Worm (Caenorhabditis elegans): Measurements from ENCODE around the gene Y66D12A.3.

Gene Y66D12A.3

DNA sequence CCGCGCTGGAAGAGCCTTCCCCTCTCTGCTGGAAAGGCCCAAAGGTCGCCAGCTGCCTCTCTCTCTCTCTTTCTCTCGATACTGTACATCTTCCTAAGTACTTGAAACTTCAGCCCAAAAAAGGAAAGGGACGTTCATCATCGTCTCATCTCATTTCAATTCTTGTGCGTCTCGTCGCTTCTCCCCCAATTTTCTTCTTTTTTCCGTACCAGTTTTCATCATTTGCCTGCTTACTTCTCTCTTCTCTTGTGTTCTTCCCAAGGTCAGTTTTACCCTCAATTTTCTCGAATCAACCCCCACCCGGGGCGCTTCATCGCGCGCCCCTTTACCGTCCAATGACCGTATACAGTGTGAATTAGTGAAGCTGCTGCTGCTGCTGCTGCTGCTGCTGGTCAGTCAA, 29.3 kb upstream of the Y66D12A.3 start:
- TF ChIP-seq unc-62 (GFP tag; optimal IDR thresholded peaks at IDR 0.05) = no peak
- peak; percentile 57 for TF ChIP-seq nhr-25 (tag; optimal IDR thresholded peaks at IDR 0.05)

DNA sequence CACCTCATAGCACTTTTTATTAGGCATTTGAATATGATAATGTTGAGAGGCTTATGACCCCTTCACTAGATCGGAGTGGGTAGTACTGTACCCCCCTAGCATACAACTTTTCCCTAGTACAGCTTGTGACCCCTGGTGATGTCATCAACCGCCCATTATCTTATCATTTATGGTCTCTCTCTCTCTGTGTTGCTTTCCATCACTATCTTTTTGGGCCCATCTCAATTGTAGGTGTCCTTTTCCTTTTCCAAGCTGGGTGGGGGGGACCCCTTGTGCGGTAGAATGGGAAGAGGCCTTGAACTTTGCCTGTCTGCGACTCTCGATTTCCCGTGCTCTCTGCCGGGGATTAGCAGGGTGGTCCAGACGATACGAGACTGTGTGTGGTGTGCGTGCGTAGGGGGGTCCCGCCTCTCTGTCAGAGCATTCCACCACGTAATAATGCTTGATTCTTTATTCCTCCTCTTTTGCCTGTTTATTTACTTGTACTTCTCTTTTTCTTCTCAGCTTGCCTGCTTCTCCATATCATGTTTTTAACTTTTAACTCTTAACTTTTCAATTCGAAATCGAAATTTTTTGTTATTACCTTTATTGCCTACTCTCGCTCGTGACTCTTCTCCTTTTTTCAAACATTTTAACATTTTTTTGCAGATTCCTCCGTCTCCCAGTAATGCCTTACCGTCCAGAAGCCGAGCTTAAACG, 28.4 kb upstream of the Y66D12A.3 start, which contains the start of gene ztf-29:
TSS of gene ztf-29 (plus strand) at position 649 of the 699 bp plus-strand sequence.
- TF ChIP-seq nhr-12 (tag; optimal IDR thresholded peaks at IDR 0.05) (no peak), ceh-16 (tag; optimal IDR thresholded peaks at IDR 0.05) (no peak), fos-1 (tag; optimal IDR thresholded peaks at IDR 0.05) (no peak), tbx-2 (tag; optimal IDR thresholded peaks at IDR 0.05) (no peak), skn-1 (tag; optimal IDR thresholded peaks at IDR 0.05) (no peak), ceh-28 (tag; optimal IDR thresholded peaks at IDR 0.05) (no peak), zag-1 (tag; optimal IDR thresholded peaks at IDR 0.05) (no peak), nhr-76 (tag; optimal IDR thresholded peaks at IDR 0.05) (no peak), jun-1 (tag; optimal IDR thresholded peaks at IDR 0.05) (no peak), ama-1 (optimal IDR thresholded peaks at IDR 0.05) (no peak), nhr-43 (tag; optimal IDR thresholded peaks at IDR 0.05; ENCODE audit: poor library complexity, severe bottlenecking) (no peak), unc-62 (GFP tag; optimal IDR thresholded peaks at IDR 0.05) (no peak), daf-12 (tag; optimal IDR thresholded peaks at IDR 0.05) (no peak), nhr-25 (tag; optimal IDR thresholded peaks at IDR 0.05) (no peak), ztf-4 (tag; optimal IDR thresholded peaks at IDR 0.05) (no peak), ZK546.5 (tag; optimal IDR thresholded peaks at IDR 0.05) (no peak), egl-5 (tag; optimal IDR thresholded peaks at IDR 0.05) (no peak), fkh-10 (GFP tag; optimal IDR thresholded peaks at IDR 0.05) (no peak)

DNA sequence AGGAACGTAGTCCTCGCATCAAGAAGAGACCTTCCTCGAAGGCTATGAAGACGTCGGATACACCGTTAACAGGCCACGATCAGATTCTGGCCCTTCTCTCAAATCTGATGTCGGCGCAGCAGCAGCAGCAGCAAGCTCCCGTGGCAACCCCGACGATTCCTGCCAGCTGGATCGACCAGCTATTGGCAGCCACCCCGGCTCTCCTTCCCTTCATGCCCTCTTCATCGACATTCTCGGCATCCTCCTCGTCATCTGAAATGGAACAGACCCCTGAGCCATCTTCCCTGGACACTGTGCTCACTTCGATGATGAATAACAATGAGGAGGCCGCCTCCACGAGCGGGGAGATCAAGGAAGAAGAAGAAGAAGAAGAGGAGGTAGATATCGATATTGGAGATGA, 27.4 kb upstream of the Y66D12A.3 start:
- TF ChIP-seq lin-39 (tag; optimal IDR thresholded peaks at IDR 0.05) = no peak
- TF ChIP-seq nhr-67 (tag; optimal IDR thresholded peaks at IDR 0.05) = no peak
- no peak for TF ChIP-seq nhr-12 (tag; optimal IDR thresholded peaks at IDR 0.05)
- no peak for TF ChIP-seq nhr-23 (tag; optimal IDR thresholded peaks at IDR 0.05)
- no peak for TF ChIP-seq unc-62 (GFP tag; optimal IDR thresholded peaks at IDR 0.05)
- no peak for TF ChIP-seq tbx-2 (tag; optimal IDR thresholded peaks at IDR 0.05)
- no peak for TF ChIP-seq sea-2 (GFP tag; optimal IDR thresholded peaks at IDR 0.05)
- TF ChIP-seq nhr-28 (tag; optimal IDR thresholded peaks at IDR 0.05) = no peak
- no peak for TF ChIP-seq eor-1 (tag; optimal IDR thresholded peaks at IDR 0.05)
- no peak for TF ChIP-seq skn-1 (tag; optimal IDR thresholded peaks at IDR 0.05)
- TF ChIP-seq ztf-11 (tag; optimal IDR thresholded peaks at IDR 0.05) = no peak
- TF ChIP-seq aly-2 (tag; optimal IDR thresholded peaks at IDR 0.05) = no peak
- no peak for TF ChIP-seq fkh-10 (GFP tag; optimal IDR thresholded peaks at IDR 0.05)
- TF ChIP-seq elt-2 (tag; optimal IDR thresholded peaks at IDR 0.05) = no peak
- TF ChIP-seq fos-1 (tag; optimal IDR thresholded peaks at IDR 0.05) = no peak
- no peak for TF ChIP-seq mml-1 (tag; optimal IDR thresholded peaks at IDR 0.05)
- no peak for TF ChIP-seq jun-1 (tag; optimal IDR thresholded peaks at IDR 0.05)
- no peak for TF ChIP-seq nhr-77 (tag; optimal IDR thresholded peaks at IDR 0.05)

DNA sequence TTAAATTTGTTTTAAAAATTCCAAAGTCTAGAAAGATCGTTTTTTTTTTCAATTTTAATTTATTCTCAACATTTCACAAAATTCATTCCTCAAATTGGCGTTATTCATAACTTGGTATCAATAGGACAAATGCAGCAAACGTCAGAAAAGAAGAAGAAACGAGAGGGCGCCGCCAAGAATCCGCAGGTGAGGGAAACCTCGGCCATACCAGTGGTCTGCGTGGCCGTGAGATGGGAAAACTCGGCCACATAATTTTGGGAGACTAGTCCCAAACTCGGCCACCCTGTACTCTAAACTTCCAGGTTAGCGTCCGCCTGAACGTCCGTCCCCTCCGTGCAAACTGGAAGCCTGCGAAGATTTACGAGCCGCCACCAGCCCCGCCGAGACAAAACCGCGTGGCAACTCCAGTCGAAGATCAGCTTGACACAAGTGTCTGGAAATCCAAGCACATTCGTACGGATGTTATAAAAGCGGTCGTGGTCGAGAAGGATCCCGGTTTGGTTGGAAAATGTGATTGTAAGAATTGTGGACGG, 25.5 kb upstream of the Y66D12A.3 start, which contains the start of gene Y66D12A.11:
TSS of gene Y66D12A.11 (plus strand) at position 51 of the 533 bp plus-strand sequence.
- TF ChIP-seq zag-1 (tag; optimal IDR thresholded peaks at IDR 0.05) (no peak), ceh-16 (tag; optimal IDR thresholded peaks at IDR 0.05) (no peak), ztf-11 (tag; optimal IDR thresholded peaks at IDR 0.05) (no peak), egl-27 (tag; optimal IDR thresholded peaks at IDR 0.05) (no peak), elt-1 (tag; optimal IDR thresholded peaks at IDR 0.05) (no peak), hmg-11 (tag; optimal IDR thresholded peaks at IDR 0.05) (no peak)

DNA sequence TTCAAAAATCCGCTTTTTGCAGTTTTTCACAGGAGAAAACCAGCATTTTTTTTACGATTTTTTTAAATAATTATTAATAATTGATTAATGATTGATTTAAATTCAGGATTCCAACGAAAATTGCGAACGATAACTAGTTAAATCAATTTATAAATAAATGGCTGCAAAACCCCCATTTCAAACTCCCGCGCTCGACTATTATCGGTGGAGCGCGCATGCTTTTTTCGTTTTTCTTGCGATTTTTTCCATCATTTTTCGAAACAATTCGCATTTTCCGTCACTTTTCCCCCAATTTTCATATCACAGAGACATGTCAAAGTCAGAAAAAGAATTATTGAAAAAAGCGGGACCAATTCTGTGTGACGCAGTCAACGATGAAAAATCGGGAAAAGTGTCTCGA, 23.4 kb upstream of the Y66D12A.3 start, which contains the start of gene Y66D12A.10:
TSS of gene Y66D12A.10 (plus strand) at position 273 of the 400 bp plus-strand sequence.
- TF ChIP-seq ceh-9 (tag; optimal IDR thresholded peaks at IDR 0.05) = no peak
- peak; percentile 56 for TF ChIP-seq nfya-1 (tag; optimal IDR thresholded peaks at IDR 0.05; ENCODE audit: insufficient read depth)
- TF ChIP-seq nhr-23 (tag; optimal IDR thresholded peaks at IDR 0.05) = peak; percentile 40
- peak; percentile 83 for TF ChIP-seq lin-15B (tag; optimal IDR thresholded peaks at IDR 0.05)

Data from whole organism, L3 larva.